Worm (Caenorhabditis elegans) whole organism, early embryonic: ENCODE measurements around the gene F16G10.10.

Experiments used
- B0310.2 ChIP-seq: sonication (generic microtip); optimal IDR thresholded peaks from 2 replicates; lab custom pipeline; 2016; ENCODE audit warnings: mild to moderate bottlenecking, missing genetic modification characterization, missing compliant biosample characterization
- F13C5.2 ChIP-seq: sonication (generic microtip); optimal IDR thresholded peaks from 2 replicates; lab custom pipeline; 2017; ENCODE audit warnings: mild to moderate bottlenecking, missing genetic modification characterization, inconsistent platforms, missing compliant biosample characterization
- aly-1 ChIP-seq: sonication (generic microtip); optimal IDR thresholded peaks from 2 replicates; lab custom pipeline; 2016; ENCODE audit warnings: missing genetic modification characterization, missing compliant biosample characterization
- ama-1 ChIP-seq: fragments of 150-350 bp; optimal IDR thresholded peaks from 2 replicates; lab custom pipeline; 2014
- ceh-13 ChIP-seq: fragments of 200-800 bp; sonication (Bioruptor generic); optimal IDR thresholded peaks from 2 replicates; lab custom pipeline; 2018; ENCODE audit warnings: mild to moderate bottlenecking, missing genetic modification characterization, missing compliant biosample characterization
- ceh-36 ChIP-seq: sonication (generic microtip); optimal IDR thresholded peaks from 2 replicates; lab custom pipeline; 2016; ENCODE audit warnings: missing genetic modification characterization, inconsistent platforms, missing compliant biosample characterization
- ets-7 ChIP-seq: sonication (generic microtip); optimal IDR thresholded peaks from 2 replicates; lab custom pipeline; 2016; ENCODE audit warnings: missing genotype, missing genetic modification characterization, missing compliant biosample characterization
- flt-1 ChIP-seq: fragments of 200-800 bp; sonication (Bioruptor generic); IDR thresholded peaks from 2 replicates; pipeline ENCODE4 v1.3.6; 2022; ENCODE audit warnings: missing genetic modification characterization, missing compliant biosample characterization
- hmbx-1 ChIP-seq: sonication (generic microtip); optimal IDR thresholded peaks from 2 replicates; lab custom pipeline; 2016; ENCODE audit warnings: mild to moderate bottlenecking, missing genetic modification characterization, missing compliant biosample characterization
- hmg-4 ChIP-seq: fragments of 200-800 bp; sonication (Bioruptor generic); optimal IDR thresholded peaks from 2 replicates; lab custom pipeline; 2018; ENCODE audit warnings: mild to moderate bottlenecking, missing genetic modification characterization, missing compliant biosample characterization
- hnd-1 ChIP-seq: sonication (generic microtip); optimal IDR thresholded peaks from 2 replicates; lab custom pipeline; 2016; ENCODE audit warnings: missing genetic modification characterization, missing compliant biosample characterization
- pes-1 ChIP-seq: fragments of 200-800 bp; sonication (Bioruptor generic); IDR thresholded peaks from 2 replicates; pipeline ENCODE4 v1.3.6; 2022; ENCODE audit warnings: missing genetic modification reagents, missing genetic modification characterization, missing compliant biosample characterization
- scrt-1 ChIP-seq: fragments of 200-800 bp; sonication (Bioruptor generic); IDR thresholded peaks from 2 replicates; pipeline ENCODE4 v1.3.6; 2022; ENCODE audit warnings: missing genetic modification characterization, missing compliant biosample characterization
- sea-1 ChIP-seq: fragments of 200-800 bp; sonication (Bioruptor generic); conservative IDR thresholded peaks from 2 replicates; pipeline ENCODE4 v1.3.6; 2022; ENCODE audit warnings: missing genetic modification characterization, missing compliant biosample characterization
- tbx-11 ChIP-seq: fragments of 200-800 bp; sonication (Bioruptor generic); IDR thresholded peaks from 2 replicates; pipeline ENCODE4 v1.3.6; 2022; ENCODE audit warnings: missing genetic modification characterization, missing compliant biosample characterization
- tbx-37 ChIP-seq: fragments of 200-800 bp; sonication (Bioruptor generic); conservative IDR thresholded peaks from 2 replicates; pipeline ENCODE4 v1.3.6; 2022; ENCODE audit warnings: missing genetic modification reagents, missing genetic modification characterization, missing compliant biosample characterization
- tra-4 ChIP-seq: sonication (generic microtip); optimal IDR thresholded peaks from 2 replicates; lab custom pipeline; 2017; ENCODE audit warnings: missing genetic modification characterization, missing compliant biosample characterization

F16G10.10 gene

ce11 chrII:2411555-2411954 lies 20.8 kb upstream of the F16G10.10 start:
- TF ChIP-seq tbx-11 (GFP tag; lab: Robert Waterston, UW) (no peak), tbx-37 (GFP tag; lab: Robert Waterston, UW) (no peak), ets-7 (no peak), pes-1 (no peak), sea-1 (GFP tag; lab: Robert Waterston, UW) (no peak), ceh-36 (tag; lab: Kevin White, UChicago) (no peak), flt-1 (GFP tag; lab: Robert Waterston, UW) (no peak), hnd-1 (no peak), ceh-13 (GFP tag; lab: Kevin White, UChicago) (no peak), hmbx-1 (tag; lab: Kevin White, UChicago) (no peak), hmg-4 (no peak), scrt-1 (GFP tag; lab: Robert Waterston, UW) (no peak), B0310.2 (no peak)

ce11 chrII:2411093-2411492 lies 20.3 kb upstream of the F16G10.10 start:
- no peak for TF ChIP-seq ceh-36 (tag; lab: Kevin White, UChicago)
- TF ChIP-seq aly-1, result no peak
- TF ChIP-seq pes-1, result no peak
- no peak for TF ChIP-seq scrt-1 (GFP tag; lab: Robert Waterston, UW)
- no peak for TF ChIP-seq hmbx-1 (tag; lab: Kevin White, UChicago)
- TF ChIP-seq tbx-37 (GFP tag; lab: Robert Waterston, UW), result no peak
- no peak for TF ChIP-seq sea-1 (GFP tag; lab: Robert Waterston, UW)
- no peak for TF ChIP-seq B0310.2
- no peak for TF ChIP-seq flt-1 (GFP tag; lab: Robert Waterston, UW)
- no peak for TF ChIP-seq tra-4

DNA sequence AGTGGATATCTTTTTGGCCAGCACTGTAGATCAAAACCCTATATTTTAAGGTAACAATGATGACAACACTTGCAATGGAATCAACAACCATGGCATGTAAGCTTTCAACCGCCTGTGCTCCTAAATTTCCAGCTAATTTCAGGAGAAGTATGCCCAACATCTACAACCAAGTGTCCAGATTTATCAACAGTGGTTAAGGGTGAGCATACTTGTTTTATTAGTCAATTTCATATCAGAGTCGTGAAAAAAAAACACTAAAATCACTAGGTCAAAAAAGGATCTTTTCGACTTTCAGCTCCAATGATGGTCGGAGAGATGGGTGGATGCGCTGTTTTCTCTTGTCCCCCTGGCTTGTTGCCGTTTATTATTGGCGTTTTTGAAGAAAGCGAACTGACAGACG lies 13.2 kb upstream of the F16G10.10 start, which contains the start of gene F16G10.1:
Gene F16G10.1, plus strand, starts transcription at position 301 of the 400 bp plus-strand sequence.
- TF ChIP-seq sea-1 (GFP tag; lab: Robert Waterston, UW) (no peak), tra-4 (no peak), ets-7 (no peak), aly-1 (no peak), scrt-1 (GFP tag; lab: Robert Waterston, UW) (no peak), pes-1 (no peak), tbx-37 (GFP tag; lab: Robert Waterston, UW) (no peak), hmg-4 (no peak), B0310.2 (no peak)

- TF ChIP-seq F13C5.2 (tag; lab: Kevin White, UChicago) (no peak), hmbx-1 (tag; lab: Kevin White, UChicago) (no peak), pes-1 (no peak), hmg-4 (no peak), ama-1 (lab: Kevin White, UChicago) (no peak), tra-4 (no peak), flt-1 (GFP tag; lab: Robert Waterston, UW) (no peak), tbx-37 (GFP tag; lab: Robert Waterston, UW) (no peak), sea-1 (GFP tag; lab: Robert Waterston, UW) (no peak), tbx-11 (GFP tag; lab: Robert Waterston, UW) (no peak)
Observed at ce11 chrII:2399810-2400209, 9.0 kb upstream of the F16G10.10 start.

DNA sequence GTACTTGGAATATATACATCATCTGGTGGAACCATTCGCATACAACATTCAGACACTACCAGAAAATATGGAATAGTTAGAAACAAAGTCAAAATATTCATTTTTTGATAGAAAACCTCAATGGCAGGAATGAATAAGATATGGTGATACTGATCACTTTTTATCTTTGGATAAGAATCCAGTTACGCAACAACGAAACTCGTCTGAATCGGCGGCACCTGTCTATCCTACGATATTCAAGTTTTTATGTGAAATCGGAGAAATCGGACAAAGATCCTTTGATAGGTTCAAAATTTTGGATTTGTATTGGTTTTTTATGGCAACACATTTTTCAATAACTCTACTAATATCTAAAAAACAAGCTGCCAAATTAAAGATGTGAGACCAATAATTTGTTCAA lies 8.1 kb upstream of the F16G10.10 start, which contains the start of gene F16G10.14:
Gene F16G10.14, minus strand, starts transcription at position 101 of the 400 bp plus-strand sequence.
- TF ChIP-seq B0310.2, result no peak
- TF ChIP-seq ets-7, result no peak
- no peak for TF ChIP-seq tbx-37 (GFP tag; lab: Robert Waterston, UW)
- TF ChIP-seq scrt-1 (GFP tag; lab: Robert Waterston, UW), result no peak
- TF ChIP-seq hnd-1, result no peak
- no peak for TF ChIP-seq flt-1 (GFP tag; lab: Robert Waterston, UW)
- no peak for TF ChIP-seq F13C5.2 (tag; lab: Kevin White, UChicago)
- no peak for TF ChIP-seq hmg-4
- TF ChIP-seq hmbx-1 (tag; lab: Kevin White, UChicago), result no peak
- TF ChIP-seq ceh-13 (GFP tag; lab: Kevin White, UChicago), result no peak

DNA sequence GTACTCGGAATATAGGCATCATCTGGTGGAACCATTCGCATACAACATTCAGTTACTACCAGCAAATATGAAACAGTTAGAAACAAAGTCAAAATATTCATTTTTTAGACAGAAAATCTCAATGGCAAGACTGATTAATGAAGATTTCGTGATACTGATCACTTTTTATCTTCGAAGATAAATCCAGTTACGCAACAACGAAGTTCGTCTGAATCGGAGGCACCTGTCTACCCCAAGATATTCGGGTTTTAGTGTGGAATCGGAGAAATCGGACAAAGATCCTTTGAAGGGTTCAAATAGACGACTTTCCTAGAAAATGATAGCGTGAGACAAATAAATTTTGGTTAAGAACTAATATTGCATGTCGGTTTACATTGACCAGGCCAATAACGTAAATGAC lies 5.1 kb upstream of the F16G10.10 start, which contains the start of gene F16G10.13:
Gene F16G10.13, minus strand, starts transcription at position 101 of the 400 bp plus-strand sequence.
- TF ChIP-seq tra-4 (no peak), scrt-1 (GFP tag; lab: Robert Waterston, UW) (no peak), sea-1 (GFP tag; lab: Robert Waterston, UW) (no peak), F13C5.2 (tag; lab: Kevin White, UChicago) (no peak), aly-1 (no peak), ets-7 (no peak), pes-1 (no peak), tbx-11 (GFP tag; lab: Robert Waterston, UW) (no peak), hnd-1 (no peak), tbx-37 (GFP tag; lab: Robert Waterston, UW) (no peak), ceh-36 (tag; lab: Kevin White, UChicago) (no peak), ama-1 (lab: Kevin White, UChicago) (no peak), hmg-4 (no peak), B0310.2 (no peak), ceh-13 (GFP tag; lab: Kevin White, UChicago) (no peak), flt-1 (GFP tag; lab: Robert Waterston, UW) (no peak), hmbx-1 (tag; lab: Kevin White, UChicago) (no peak)

- TF ChIP-seq hmg-4 (no peak), sea-1 (GFP tag; lab: Robert Waterston, UW) (no peak), hnd-1 (no peak), tbx-11 (GFP tag; lab: Robert Waterston, UW) (no peak), tra-4 (no peak), flt-1 (GFP tag; lab: Robert Waterston, UW) (no peak), ceh-13 (GFP tag; lab: Kevin White, UChicago) (no peak), ama-1 (lab: Kevin White, UChicago) (no peak), F13C5.2 (tag; lab: Kevin White, UChicago) (no peak), hmbx-1 (tag; lab: Kevin White, UChicago) (no peak), pes-1 (no peak), scrt-1 (GFP tag; lab: Robert Waterston, UW) (no peak), ets-7 (no peak), tbx-37 (GFP tag; lab: Robert Waterston, UW) (no peak), aly-1 (no peak), B0310.2 (no peak), ceh-36 (tag; lab: Kevin White, UChicago) (no peak)
Observed at ce11 chrII:2393821-2394220, 3.0 kb upstream of the F16G10.10 start, which contains the start of gene F16G10.11. TSS of gene F16G10.11 (minus strand) at chrII:2393921.
